Worm (Caenorhabditis elegans) whole organism, L3 larva: Measurements from ENCODE around the gene srh-118.

Experiments used
- aly-2 ChIP-seq: fragments of 150-350 bp; optimal IDR thresholded peaks from 2 replicates; lab custom pipeline; 2014; ENCODE audit warnings: missing biosample characterization, missing genetic modification characterization
- ama-1 ChIP-seq: fragments of 150-350 bp; optimal IDR thresholded peaks from 2 replicates; lab custom pipeline; 2018
- ceh-16 ChIP-seq: sonication (generic microtip); optimal IDR thresholded peaks from 2 replicates; lab custom pipeline; 2017; ENCODE audit warnings: missing biosample characterization, missing genetic modification characterization
- ceh-28 ChIP-seq: fragments of 150-350 bp; optimal IDR thresholded peaks from 2 replicates; lab custom pipeline; 2014; ENCODE audit warnings: missing biosample characterization, missing genetic modification reagents, missing genetic modification characterization
- ceh-82 ChIP-seq: fragments of 150-350 bp; optimal IDR thresholded peaks from 2 replicates; lab custom pipeline; 2014; ENCODE audit warnings: missing biosample characterization, missing genetic modification characterization
- ceh-9 ChIP-seq: sonication (generic microtip); optimal IDR thresholded peaks from 2 replicates; lab custom pipeline; 2018; ENCODE audit warnings: missing biosample characterization, missing genetic modification characterization
- daf-12 ChIP-seq: fragments of 150-350 bp; optimal IDR thresholded peaks from 2 replicates; lab custom pipeline; 2014; ENCODE audit warnings: missing biosample characterization, missing genetic modification reagents, missing genetic modification characterization
- elt-1 ChIP-seq: fragments of 150-350 bp; optimal IDR thresholded peaks from 2 replicates; lab custom pipeline; 2014; ENCODE audit warnings: missing biosample characterization, missing genetic modification characterization
- elt-2 ChIP-seq: sonication (generic microtip); optimal IDR thresholded peaks from 2 replicates; lab custom pipeline; 2016; ENCODE audit warnings: missing genetic modification reagents, mild to moderate bottlenecking, missing genetic modification characterization, missing compliant biosample characterization
- elt-3 ChIP-seq, 3 experiments: fragments of 150-350 bp in 1 of 3; sonication (generic microtip) in 2 of 3; optimal IDR thresholded peaks; 2 replicates in 2 of 3; 4 replicates in 1 of 3; lab custom pipeline; 2014 to 2017; ENCODE audit warnings: missing biosample characterization in 3 of 3, missing genetic modification characterization in 3 of 3
- fkh-10 ChIP-seq: sonication (generic microtip); optimal IDR thresholded peaks from 2 replicates; lab custom pipeline; 2017; ENCODE audit warnings: missing biosample characterization, missing genetic modification reagents, missing genetic modification characterization
- fkh-2 ChIP-seq: fragments of 150-350 bp; optimal IDR thresholded peaks from 2 replicates; lab custom pipeline; 2014; ENCODE audit warnings: missing biosample characterization, missing genetic modification reagents, missing genetic modification characterization
- hmg-11 ChIP-seq: sonication (generic microtip); optimal IDR thresholded peaks from 2 replicates; lab custom pipeline; 2016; ENCODE audit warnings: missing genetic modification characterization, missing compliant biosample characterization
- jun-1 ChIP-seq: fragments of 150-350 bp; optimal IDR thresholded peaks from 2 replicates; lab custom pipeline; 2014; ENCODE audit warnings: missing biosample characterization, missing genetic modification reagents, missing genetic modification characterization
- mml-1 ChIP-seq: fragments of 150-350 bp; sonication (generic microtip); optimal IDR thresholded peaks from 3 replicates; lab custom pipeline; 2014; ENCODE audit warnings: missing biosample characterization, missing genetic modification characterization
- nhr-11 ChIP-seq: fragments of 150-350 bp; optimal IDR thresholded peaks from 2 replicates; lab custom pipeline; 2014; ENCODE audit warnings: missing biosample characterization, missing genetic modification characterization
- nhr-12 ChIP-seq: fragments of 150-350 bp; optimal IDR thresholded peaks from 2 replicates; lab custom pipeline; 2014; ENCODE audit warnings: missing biosample characterization, missing genetic modification characterization
- nhr-237 ChIP-seq: fragments of 150-350 bp; optimal IDR thresholded peaks from 2 replicates; lab custom pipeline; 2014; ENCODE audit warnings: missing biosample characterization, missing genetic modification characterization
- nhr-25 ChIP-seq: sonication (generic microtip); optimal IDR thresholded peaks from 2 replicates; lab custom pipeline; 2017; ENCODE audit warnings: missing biosample characterization, missing genetic modification characterization
- nhr-28 ChIP-seq: fragments of 150-350 bp; optimal IDR thresholded peaks from 2 replicates; lab custom pipeline; 2014; ENCODE audit warnings: missing biosample characterization, missing genetic modification characterization
- nhr-43 ChIP-seq: sonication (generic microtip); optimal IDR thresholded peaks from 2 replicates; lab custom pipeline; 2016; ENCODE audit warnings: mild to moderate bottlenecking, missing genetic modification characterization, missing compliant biosample characterization; ENCODE audit not compliant: poor library complexity, severe bottlenecking
- nhr-67 ChIP-seq: fragments of 150-350 bp; optimal IDR thresholded peaks from 2 replicates; lab custom pipeline; 2014; ENCODE audit warnings: missing biosample characterization, missing genetic modification characterization
- nhr-77 ChIP-seq: fragments of 150-350 bp; optimal IDR thresholded peaks from 2 replicates; lab custom pipeline; 2014; ENCODE audit warnings: missing biosample characterization, missing genetic modification characterization
- pha-4 ChIP-seq: fragments of 150-350 bp; optimal IDR thresholded peaks from 2 replicates; lab custom pipeline; 2014; ENCODE audit warnings: missing biosample characterization, missing genetic modification reagents, missing genetic modification characterization
- pqm-1 ChIP-seq: fragments of 150-350 bp; optimal IDR thresholded peaks from 2 replicates; lab custom pipeline; 2017; ENCODE audit warnings: missing biosample characterization, missing genetic modification characterization, inconsistent platforms
- sea-2 ChIP-seq: fragments of 150-350 bp; sonication (generic microtip); optimal IDR thresholded peaks from 4 replicates; lab custom pipeline; 2014; ENCODE audit warnings: missing biosample characterization, missing genetic modification reagents, missing genetic modification characterization
- skn-1 ChIP-seq: fragments of 150-350 bp; optimal IDR thresholded peaks from 2 replicates; lab custom pipeline; 2014; ENCODE audit warnings: missing biosample characterization, missing genetic modification characterization
- snpc-4 ChIP-seq: fragments of 150-350 bp; optimal IDR thresholded peaks from 2 replicates; lab custom pipeline; 2014; ENCODE audit warnings: missing biosample characterization, missing genetic modification characterization
- tbx-2 ChIP-seq: sonication (generic microtip); optimal IDR thresholded peaks from 2 replicates; lab custom pipeline; 2016; ENCODE audit warnings: mild to moderate bottlenecking, missing genetic modification characterization, missing compliant biosample characterization
- unc-39 ChIP-seq: sonication (generic microtip); optimal IDR thresholded peaks from 4 replicates; lab custom pipeline; 2017; ENCODE audit warnings: missing biosample characterization, missing genetic modification characterization
- unc-62 ChIP-seq: fragments of 150-350 bp; sonication (generic microtip); optimal IDR thresholded peaks from 4 replicates; lab custom pipeline; 2014; ENCODE audit warnings: missing biosample characterization, missing genetic modification reagents, missing genetic modification characterization
- ztf-11 ChIP-seq: fragments of 150-350 bp; optimal IDR thresholded peaks from 2 replicates; lab custom pipeline; 2014; ENCODE audit warnings: missing biosample characterization, missing genetic modification characterization

srh-118 gene

DNA sequence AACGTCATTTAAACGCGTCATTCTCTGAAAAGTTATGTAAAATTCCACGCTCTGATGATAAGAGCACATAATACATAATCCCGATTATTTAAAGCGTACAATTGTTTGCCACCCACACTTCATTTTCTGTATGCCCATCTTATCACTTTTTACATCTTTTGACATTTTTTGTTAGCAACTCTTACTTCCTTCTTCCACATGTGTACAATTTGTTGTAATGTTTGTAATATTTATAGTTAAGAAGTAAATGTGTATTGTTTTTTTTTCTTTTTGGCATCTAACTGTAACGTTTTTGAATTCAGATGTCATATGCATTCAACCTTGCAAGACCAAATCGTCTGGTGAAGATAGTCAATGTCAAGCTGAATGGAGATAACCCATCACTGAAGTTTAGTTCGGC is 24.8 kb upstream of the srh-118 start, which contains the start of gene fbxa-136:
Gene fbxa-136, plus strand, starts transcription at position 301 of the 400 bp plus-strand sequence.
- TF ChIP-seq skn-1 (tag; lab: Kevin White, UChicago), result no peak
- TF ChIP-seq elt-2 (tag; lab: Kevin White, UChicago), result peak; percentile 29
- TF ChIP-seq pqm-1 (tag; lab: Kevin White, UChicago), result peak; percentile 69

DNA sequence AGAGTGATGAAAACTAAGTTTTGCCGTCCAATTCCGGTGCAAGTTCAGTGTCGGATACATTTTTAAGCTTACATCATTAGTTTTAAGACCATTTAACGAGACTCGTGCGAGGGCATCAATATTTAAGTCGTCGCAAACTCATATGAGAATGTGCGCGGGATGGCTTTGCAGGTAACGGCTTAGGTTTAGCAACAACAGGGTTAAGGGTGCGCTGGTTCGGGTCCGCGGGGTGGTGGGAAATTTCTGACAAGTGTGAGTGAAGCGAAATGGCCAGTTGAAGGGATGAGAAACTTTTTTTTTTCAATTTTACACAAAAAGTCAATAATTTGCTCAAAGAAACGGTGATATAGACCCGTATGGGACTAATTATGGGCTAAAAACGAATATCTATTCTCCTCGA is 17.9 kb upstream of the srh-118 start:
- TF ChIP-seq hmg-11 (tag; lab: Kevin White, UChicago), result no peak
- no peak for TF ChIP-seq unc-62
- TF ChIP-seq jun-1 (tag; lab: Kevin White, UChicago), result no peak
- TF ChIP-seq mml-1 (tag; lab: Kevin White, UChicago), result no peak
- TF ChIP-seq nhr-67 (tag; lab: Kevin White, UChicago), result no peak
- TF ChIP-seq fkh-2 (tag; lab: Kevin White, UChicago), result no peak
- TF ChIP-seq elt-2 (tag; lab: Kevin White, UChicago), result no peak
- TF ChIP-seq aly-2 (tag; lab: Kevin White, UChicago), result no peak
- TF ChIP-seq, all 47 proteins: peak for 0

DNA sequence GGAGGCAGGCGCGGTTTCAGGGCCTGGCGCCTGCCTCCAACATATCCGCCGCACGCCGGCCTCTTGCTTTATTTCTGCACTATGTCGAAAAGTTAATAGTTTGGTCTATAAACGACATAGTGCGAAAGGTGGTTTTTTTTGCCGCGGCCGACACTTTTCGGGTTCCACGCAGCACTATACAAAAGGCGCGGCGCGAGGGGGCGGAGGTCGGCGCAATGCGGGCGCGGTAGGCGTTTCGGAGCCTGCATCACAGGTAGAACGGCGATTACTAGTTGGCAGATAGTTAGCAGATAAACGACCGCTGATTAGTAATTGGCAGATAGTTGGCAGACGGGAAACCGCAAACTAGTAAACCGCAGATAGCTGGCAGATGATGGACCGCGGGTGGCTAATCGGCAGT is 16.8 kb upstream of the srh-118 start:
- TF ChIP-seq ceh-16 (tag; lab: Kevin White, UChicago) (no peak), hmg-11 (tag; lab: Kevin White, UChicago) (no peak), mml-1 (tag; lab: Kevin White, UChicago) (no peak), pha-4 (tag; lab: Kevin White, UChicago) (no peak), nhr-12 (no peak), ceh-9 (tag; lab: Kevin White, UChicago) (no peak), fkh-2 (tag; lab: Kevin White, UChicago) (no peak), sea-2 (GFP tag; lab: Kevin White, UChicago) (no peak), snpc-4 (tag; lab: Kevin White, UChicago) (no peak), nhr-67 (tag; lab: Kevin White, UChicago) (no peak), nhr-77 (tag; lab: Kevin White, UChicago) (no peak), ztf-11 (tag; lab: Kevin White, UChicago) (no peak), elt-1 (tag; lab: Kevin White, UChicago) (no peak), pqm-1 (tag; lab: Kevin White, UChicago) (no peak), nhr-43 (tag; lab: Kevin White, UChicago) (no peak), nhr-11 (tag; lab: Kevin White, UChicago) (no peak), nhr-25 (no peak), tbx-2 (tag; lab: Kevin White, UChicago) (no peak)

DNA sequence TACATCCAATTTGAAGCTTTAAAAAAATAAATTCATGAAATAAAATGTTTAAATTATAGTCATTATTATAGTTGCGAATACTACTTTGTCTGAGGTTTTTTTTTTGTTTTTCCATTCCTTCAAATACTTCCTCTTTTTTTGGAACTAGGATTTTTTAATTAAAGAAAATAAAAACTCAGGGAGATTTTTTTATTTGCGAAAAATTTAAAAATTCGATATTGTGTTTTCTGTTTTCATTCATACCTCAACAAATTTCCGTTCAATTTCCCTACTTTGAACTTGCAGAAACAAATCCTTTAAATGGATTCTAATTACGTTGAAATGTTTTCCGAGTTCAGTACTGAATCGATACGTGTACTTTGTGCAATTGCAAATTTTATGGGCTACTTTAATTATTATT is 12.5 kb upstream of the srh-118 start, which contains the start of gene srw-32:
Gene srw-32, plus strand, starts transcription at position 301 of the 400 bp plus-strand sequence.
- no peak for TF ChIP-seq ceh-9 (tag; lab: Kevin White, UChicago)
- no peak for TF ChIP-seq ceh-28 (tag; lab: Kevin White, UChicago)
- TF ChIP-seq jun-1 (tag; lab: Kevin White, UChicago), result no peak
- no peak for TF ChIP-seq elt-3 (tag; optimal IDR thresholded peaks at IDR 0.05; lab: Kevin White, UChicago)
- no peak for TF ChIP-seq elt-2 (tag; lab: Kevin White, UChicago)
- TF ChIP-seq nhr-28 (tag; lab: Kevin White, UChicago), result no peak
- TF ChIP-seq fkh-2 (tag; lab: Kevin White, UChicago), result no peak

DNA sequence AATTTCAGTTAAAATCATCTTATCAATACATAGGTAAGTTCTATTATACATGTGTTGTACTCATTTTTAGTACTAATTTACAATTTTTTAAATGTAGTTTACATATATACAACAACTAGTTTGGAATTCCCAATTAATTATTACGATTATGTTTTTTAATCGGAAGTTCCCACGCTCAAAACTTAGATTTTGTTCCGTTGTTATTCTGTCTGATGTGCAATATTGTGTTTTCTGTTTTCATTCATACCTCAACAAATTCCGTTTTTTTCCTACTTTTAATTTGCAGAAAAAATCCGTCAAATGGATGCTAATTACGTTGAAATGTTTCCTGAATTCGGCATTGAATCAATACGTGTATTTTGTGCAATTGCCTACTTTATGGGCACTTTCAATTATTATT is 10.3 kb upstream of the srh-118 start, which contains the start of gene srw-31:
Gene srw-31, plus strand, starts transcription at position 301 of the 400 bp plus-strand sequence.
- no peak for TF ChIP-seq nhr-28 (tag; lab: Kevin White, UChicago)
- no peak for TF ChIP-seq hmg-11 (tag; lab: Kevin White, UChicago)
- TF ChIP-seq ceh-16 (tag; lab: Kevin White, UChicago), result no peak
- no peak for TF ChIP-seq ama-1 (lab: Kevin White, UChicago)
- no peak for TF ChIP-seq daf-12
- TF ChIP-seq unc-62, result no peak
- no peak for TF ChIP-seq ceh-82 (tag; lab: Kevin White, UChicago)
- TF ChIP-seq elt-1 (tag; lab: Kevin White, UChicago), result no peak
- no peak for TF ChIP-seq snpc-4 (tag; lab: Kevin White, UChicago)
- TF ChIP-seq fkh-10 (GFP tag; lab: Kevin White, UChicago), result no peak
- TF ChIP-seq unc-39 (tag; lab: Kevin White, UChicago), result no peak
- TF ChIP-seq nhr-237 (tag; lab: Kevin White, UChicago), result no peak
